Worm (Caenorhabditis elegans) whole organism, L4 larva: ENCODE data around the gene R05G6.5.
A peak's percentile ranks its signal among the peaks of the same experiment; 100 is the strongest.

Experiments
- D1046.2 ChIP-seq: fragments of 200-800 bp; sonication (Bioruptor generic); IDR thresholded peaks from 2 replicates; pipeline ENCODE4 v1.3.6; 2022; ENCODE audit warnings: missing genetic modification characterization, missing compliant biosample characterization
- F10B5.3 ChIP-seq: sonication (generic microtip); optimal IDR thresholded peaks from 2 replicates; lab custom pipeline; 2016; ENCODE audit warnings: mild to moderate bottlenecking, missing genetic modification characterization, missing compliant biosample characterization
- F26F4.8 ChIP-seq: fragments of 200-800 bp; sonication (Bioruptor generic); conservative IDR thresholded peaks from 2 replicates; pipeline ENCODE4 v1.3.6; 2022; ENCODE audit warnings: missing genetic modification characterization, missing compliant biosample characterization
- T20F7.1 ChIP-seq: fragments of 200-800 bp; sonication (Bioruptor generic); optimal IDR thresholded peaks from 2 replicates; lab custom pipeline; 2018; ENCODE audit warnings: mild to moderate bottlenecking, missing genetic modification characterization, missing compliant biosample characterization
- Y105C5A.15 ChIP-seq: fragments of 200-800 bp; sonication (Bioruptor generic); IDR thresholded peaks from 2 replicates; pipeline ENCODE4 v1.3.6; 2022; ENCODE audit warnings: missing genetic modification characterization, missing compliant biosample characterization
- ZK337.2 ChIP-seq: fragments of 200-800 bp; sonication (Bioruptor generic); IDR thresholded peaks from 2 replicates; pipeline ENCODE4 v1.3.6; 2022; ENCODE audit warnings: missing genetic modification reagents, missing genetic modification characterization, missing compliant biosample characterization
- ZK546.5 ChIP-seq, 2 experiments: sonication (generic microtip); optimal IDR thresholded peaks; 2 replicates each; lab custom pipeline; 2017; ENCODE audit warnings: missing biosample characterization in 2 of 2, missing genetic modification characterization in 2 of 2
- attf-4 ChIP-seq: sonication (generic microtip); optimal IDR thresholded peaks from 3 replicates; lab custom pipeline; 2017; ENCODE audit warnings: missing biosample characterization, missing genetic modification characterization
- ceh-20 ChIP-seq: fragments of 200-800 bp; sonication (Bioruptor generic); IDR thresholded peaks from 2 replicates; pipeline ENCODE4 v1.3.6; 2022; ENCODE audit warnings: missing genetic modification reagents, missing genetic modification characterization, missing compliant biosample characterization
- ceh-28 ChIP-seq: fragments of 150-350 bp; optimal IDR thresholded peaks from 2 replicates; lab custom pipeline; 2014; ENCODE audit warnings: missing biosample characterization, missing genetic modification reagents, missing genetic modification characterization
- ceh-62 ChIP-seq: sonication (generic microtip); optimal IDR thresholded peaks from 2 replicates; lab custom pipeline; 2017; ENCODE audit warnings: missing biosample characterization, missing genetic modification characterization
- ces-1 ChIP-seq: fragments of 150-350 bp; sonication (generic microtip); optimal IDR thresholded peaks from 4 replicates; lab custom pipeline; 2014; ENCODE audit warnings: missing biosample characterization, missing genetic modification reagents, missing genetic modification characterization
- ctbp-1 ChIP-seq: fragments of 200-800 bp; sonication (Bioruptor generic); IDR thresholded peaks from 2 replicates; pipeline ENCODE4 v1.3.6; 2022; ENCODE audit warnings: missing genetic modification reagents, missing genetic modification characterization, missing compliant biosample characterization
- daf-19 ChIP-seq: fragments of 200-800 bp; sonication (Bioruptor generic); conservative IDR thresholded peaks from 2 replicates; pipeline ENCODE4 v1.3.6; 2022; ENCODE audit warnings: missing genetic modification characterization, missing compliant biosample characterization
- dmd-6 ChIP-seq: fragments of 200-800 bp; sonication (Bioruptor generic); IDR thresholded peaks from 2 replicates; pipeline ENCODE4 v1.3.6; 2022; ENCODE audit warnings: missing genetic modification reagents, missing genetic modification characterization, missing compliant biosample characterization
- dmd-8 ChIP-seq: fragments of 200-800 bp; sonication (Bioruptor generic); IDR thresholded peaks from 2 replicates; pipeline ENCODE4 v1.3.6; 2022; ENCODE audit warnings: missing genetic modification characterization, missing compliant biosample characterization
- dmd-9 ChIP-seq: fragments of 200-800 bp; sonication (Bioruptor generic); IDR thresholded peaks from 2 replicates; pipeline ENCODE4 v1.3.6; 2022; ENCODE audit warnings: missing genetic modification reagents, missing genetic modification characterization, missing compliant biosample characterization
- egl-43 ChIP-seq: fragments of 200-800 bp; sonication (Bioruptor generic); IDR thresholded peaks from 2 replicates; pipeline ENCODE4 v1.3.6; 2022; ENCODE audit warnings: missing genetic modification reagents, missing genetic modification characterization, missing compliant biosample characterization
- fkh-10 ChIP-seq: fragments of 150-350 bp; optimal IDR thresholded peaks from 2 replicates; lab custom pipeline; 2014; ENCODE audit warnings: missing biosample characterization, missing genetic modification reagents, missing genetic modification characterization
- fos-1 ChIP-seq: fragments of 150-350 bp; optimal IDR thresholded peaks from 2 replicates; lab custom pipeline; 2014; ENCODE audit warnings: missing biosample characterization, missing genetic modification characterization
- hlh-30 ChIP-seq: sonication (generic microtip); optimal IDR thresholded peaks from 2 replicates; lab custom pipeline; 2017; ENCODE audit warnings: antibody characterized with exemption, mild to moderate bottlenecking, missing genetic modification characterization, missing compliant biosample characterization; ENCODE audit not compliant: insufficient read depth
- lin-13 ChIP-seq: fragments of 150-350 bp; optimal IDR thresholded peaks from 2 replicates; lab custom pipeline; 2014; ENCODE audit warnings: missing biosample characterization, missing genetic modification reagents, missing genetic modification characterization
- lin-15B ChIP-seq: fragments of 150-350 bp; sonication (generic microtip); optimal IDR thresholded peaks from 3 replicates; lab custom pipeline; 2014; ENCODE audit warnings: missing biosample characterization, missing genetic modification characterization
- lir-3 ChIP-seq: sonication (generic microtip); optimal IDR thresholded peaks from 2 replicates; lab custom pipeline; 2016; ENCODE audit warnings: mild to moderate bottlenecking, missing genetic modification characterization, missing compliant biosample characterization
- madf-5 ChIP-seq, 2 experiments: fragments of 200-800 bp; sonication (Bioruptor generic); IDR thresholded peaks; 2 replicates each; pipeline ENCODE4 v1.3.6; 2022; ENCODE audit warnings: missing compliant biosample characterization in 2 of 2, missing genetic modification characterization in 2 of 2
- mep-1 ChIP-seq: fragments of 150-350 bp; sonication (generic microtip); optimal IDR thresholded peaks from 3 replicates; lab custom pipeline; 2014; ENCODE audit warnings: missing biosample characterization, missing genetic modification characterization
- mes-2 ChIP-seq: sonication (generic microtip); optimal IDR thresholded peaks from 2 replicates; lab custom pipeline; 2016; ENCODE audit warnings: missing genotype, mild to moderate bottlenecking, missing genetic modification characterization, missing compliant biosample characterization; ENCODE audit not compliant: poor library complexity, severe bottlenecking
- mxl-3 ChIP-seq: fragments of 200-800 bp; sonication (Bioruptor generic); optimal IDR thresholded peaks from 2 replicates; lab custom pipeline; 2018; ENCODE audit warnings: mild to moderate bottlenecking, missing genetic modification characterization, missing compliant biosample characterization
- nhr-10 ChIP-seq: fragments of 150-350 bp; optimal IDR thresholded peaks from 2 replicates; lab custom pipeline; 2014; ENCODE audit warnings: missing biosample characterization, missing genetic modification characterization
- nhr-102 ChIP-seq: sonication (generic microtip); optimal IDR thresholded peaks from 2 replicates; lab custom pipeline; 2016; ENCODE audit warnings: mild to moderate bottlenecking, missing genetic modification characterization, moderate library complexity, missing compliant biosample characterization
- nhr-11 ChIP-seq: fragments of 150-350 bp; optimal IDR thresholded peaks from 2 replicates; lab custom pipeline; 2014; ENCODE audit warnings: missing biosample characterization, missing genetic modification characterization
- nhr-111 ChIP-seq: fragments of 200-800 bp; sonication (Bioruptor generic); optimal IDR thresholded peaks from 2 replicates; lab custom pipeline; 2018; ENCODE audit warnings: mild to moderate bottlenecking, missing genetic modification characterization, missing compliant biosample characterization
- nhr-237 ChIP-seq: sonication (generic microtip); optimal IDR thresholded peaks from 2 replicates; lab custom pipeline; 2017; ENCODE audit warnings: missing biosample characterization, missing genetic modification characterization
- nhr-41 ChIP-seq: fragments of 200-800 bp; sonication (Bioruptor generic); IDR thresholded peaks from 2 replicates; pipeline ENCODE4 v1.3.6; 2022; ENCODE audit warnings: missing genetic modification reagents, missing genetic modification characterization, missing compliant biosample characterization
- nhr-48 ChIP-seq: sonication (generic microtip); optimal IDR thresholded peaks from 2 replicates; lab custom pipeline; 2016; ENCODE audit warnings: mild to moderate bottlenecking, missing genetic modification characterization, missing compliant biosample characterization
- nhr-76 ChIP-seq: fragments of 150-350 bp; optimal IDR thresholded peaks from 2 replicates; lab custom pipeline; 2014; ENCODE audit warnings: missing biosample characterization, missing genetic modification characterization
- pha-4 ChIP-seq, 2 experiments: fragments of 150-350 bp in 1 of 2; fragments of 200-800 bp in 1 of 2; sonication (Bioruptor generic) in 1 of 2; IDR thresholded peaks in 1 of 2; optimal IDR thresholded peaks in 1 of 2; 2 replicates each; pipeline versions ENCODE4 v1.3.6 to Lab custom; 2014 to 2022; ENCODE audit warnings: missing genetic modification characterization in 2 of 2, missing genetic modification reagents in 2 of 2, missing biosample characterization in 1 of 2, missing compliant biosample characterization in 1 of 2
- php-3 ChIP-seq: fragments of 200-800 bp; sonication (Bioruptor generic); IDR thresholded peaks from 2 replicates; pipeline ENCODE4 v1.3.6; 2022; ENCODE audit warnings: missing genetic modification reagents, missing genetic modification characterization, missing compliant biosample characterization
- sdz-12 ChIP-seq: fragments of 200-800 bp; sonication (Bioruptor generic); optimal IDR thresholded peaks from 2 replicates; lab custom pipeline; 2018; ENCODE audit warnings: mild to moderate bottlenecking, missing genetic modification characterization, missing compliant biosample characterization
- snpc-4 ChIP-seq: fragments of 150-350 bp; optimal IDR thresholded peaks from 2 replicates; lab custom pipeline; 2014; ENCODE audit warnings: missing biosample characterization, missing genetic modification characterization
- spr-1 ChIP-seq: sonication (generic microtip); optimal IDR thresholded peaks from 2 replicates; lab custom pipeline; 2016; ENCODE audit warnings: mild to moderate bottlenecking, missing genetic modification characterization, missing compliant biosample characterization
- tag-97 ChIP-seq: fragments of 200-800 bp; sonication (Bioruptor generic); IDR thresholded peaks from 2 replicates; pipeline ENCODE4 v1.3.6; 2022; ENCODE audit warnings: missing genetic modification characterization, missing compliant biosample characterization
- unc-39 ChIP-seq: sonication (generic microtip); optimal IDR thresholded peaks from 2 replicates; lab custom pipeline; 2017; ENCODE audit warnings: missing biosample characterization, missing genetic modification characterization
- unc-62 ChIP-seq, 3 experiments: fragments of 150-350 bp in 1 of 3; sonication (generic microtip); optimal IDR thresholded peaks in 2 of 3; peaks in 1 of 3; 1 replicate in 1 of 3; 2 replicates in 2 of 3; lab custom pipeline; 2014 to 2017; ENCODE audit warnings: missing biosample characterization in 3 of 3, missing genetic modification characterization in 3 of 3, missing genetic modification reagents in 3 of 3, missing genotype in 1 of 3
- vab-7 ChIP-seq: fragments of 200-800 bp; sonication (Bioruptor generic); IDR thresholded peaks from 2 replicates; pipeline ENCODE4 v1.3.6; 2022; ENCODE audit warnings: missing genetic modification reagents, missing genetic modification characterization, missing compliant biosample characterization
- zag-1 ChIP-seq: fragments of 150-350 bp; optimal IDR thresholded peaks from 2 replicates; lab custom pipeline; 2014; ENCODE audit warnings: missing biosample characterization, missing genetic modification characterization
- zfp-2 ChIP-seq: sonication (generic microtip); optimal IDR thresholded peaks from 2 replicates; lab custom pipeline; 2016; ENCODE audit warnings: mild to moderate bottlenecking, missing genetic modification characterization, missing compliant biosample characterization
- zfp-3 ChIP-seq: fragments of 200-800 bp; sonication (Bioruptor generic); conservative IDR thresholded peaks from 2 replicates; pipeline ENCODE4 v1.3.6; 2022; ENCODE audit warnings: missing genetic modification reagents, missing genetic modification characterization, missing compliant biosample characterization
- ztf-7 ChIP-seq: fragments of 150-350 bp; optimal IDR thresholded peaks from 2 replicates; lab custom pipeline; 2014; ENCODE audit warnings: missing biosample characterization, missing genetic modification characterization

Gene R05G6.5

DNA sequence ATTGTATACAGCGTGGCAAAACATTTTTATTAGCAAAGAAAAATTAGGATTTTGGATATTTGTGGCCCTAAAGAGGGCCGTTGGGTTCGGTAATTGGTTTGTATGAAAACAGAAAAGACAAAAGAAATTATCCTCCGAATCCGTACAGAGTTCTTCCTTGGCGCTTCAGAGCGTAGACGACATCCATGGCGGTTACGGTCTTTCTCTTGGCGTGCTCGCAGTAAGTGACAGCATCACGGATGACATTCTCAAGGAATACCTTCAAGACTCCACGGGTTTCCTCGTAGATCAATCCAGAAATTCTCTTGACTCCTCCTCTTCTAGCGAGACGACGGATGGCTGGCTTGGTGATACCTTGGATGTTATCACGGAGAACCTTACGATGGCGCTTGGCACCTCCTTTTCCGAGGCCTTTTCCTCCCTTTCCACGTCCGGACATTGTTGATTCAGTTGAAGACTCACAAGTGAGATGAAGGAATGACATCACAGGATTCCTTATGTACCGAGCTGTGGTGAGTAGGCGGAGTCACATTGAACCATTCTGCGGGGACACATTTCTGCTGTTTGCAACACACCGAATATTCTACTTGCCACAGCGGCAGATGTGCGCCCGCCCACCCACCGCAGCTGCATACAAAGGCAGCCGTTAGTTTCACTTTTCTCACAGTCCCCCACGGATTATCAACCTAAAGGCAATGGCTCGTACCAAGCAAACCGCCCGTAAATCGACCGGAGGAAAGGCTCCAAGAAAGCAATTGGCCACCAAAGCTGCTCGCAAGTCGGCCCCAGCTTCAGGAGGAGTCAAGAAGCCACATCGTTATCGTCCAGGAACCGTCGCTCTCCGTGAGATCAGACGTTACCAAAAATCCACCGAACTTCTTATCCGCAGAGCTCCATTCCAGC, 20.4 kb upstream of the R05G6.5 start, which contains the start of the genes his-60 and his-59:
TSS of gene his-60 (minus strand) at position 439 of the 903 bp plus-strand sequence.
TSS of gene his-59 (plus strand) at position 696 of the 903 bp plus-strand sequence.
- TF ChIP-seq mxl-3 (GFP tag; lab: Kevin White, UChicago), result no peak
- no peak for TF ChIP-seq F10B5.3 (tag; lab: Kevin White, UChicago)
- no peak for TF ChIP-seq nhr-111
- TF ChIP-seq dmd-8, result peak; percentile 84
- TF ChIP-seq mep-1 (tag; lab: Kevin White, UChicago), result no peak
- TF ChIP-seq attf-4, result no peak
- TF ChIP-seq F26F4.8 (GFP tag; lab: Robert Waterston, UW), result peak; percentile 63
- no peak for TF ChIP-seq nhr-11
- TF ChIP-seq zag-1, result no peak
- TF ChIP-seq ZK546.5 (tag; optimal IDR thresholded peaks at IDR 0.05; lab: Kevin White, UChicago), result no peak
- no peak for TF ChIP-seq sdz-12 (GFP tag; lab: Kevin White, UChicago)
- TF ChIP-seq lir-3 (tag; lab: Kevin White, UChicago), result no peak
- TF ChIP-seq nhr-48 (tag; lab: Kevin White, UChicago), result peak; percentile 82
- TF ChIP-seq zfp-3 (GFP tag; lab: Robert Waterston, UW), result no peak
- no peak for TF ChIP-seq unc-62 (GFP tag; optimal IDR thresholded peaks at IDR 0.05 in 1 of 2; lab: Kevin White, UChicago)
- no peak for TF ChIP-seq unc-62 (tag; optimal IDR thresholded peaks at IDR 0.05; lab: Kevin White, UChicago)
- TF ChIP-seq fos-1, result no peak
- TF ChIP-seq ceh-62, result no peak
- no peak for TF ChIP-seq nhr-76 (tag; lab: Kevin White, UChicago)
- peak; percentile 77 for TF ChIP-seq egl-43 (GFP tag; lab: Robert Waterston, UW)
- TF ChIP-seq ceh-20, result no peak; the same call in 1 of the 2 replicates
- TF ChIP-seq nhr-237 (tag; lab: Kevin White, UChicago), result no peak
- TF ChIP-seq hlh-30 (tag; lab: Kevin White, UChicago), result no peak
- TF ChIP-seq T20F7.1 (GFP tag; lab: Kevin White, UChicago), result no peak
- no peak for TF ChIP-seq spr-1 (tag; lab: Kevin White, UChicago)
- no peak for TF ChIP-seq unc-39 (tag; lab: Kevin White, UChicago)
- no peak for TF ChIP-seq lin-13 (GFP tag; lab: Kevin White, UChicago)
- peak; percentile 59; the same call in 1 of the 2 replicates for TF ChIP-seq php-3
- no peak for TF ChIP-seq daf-19 (GFP tag; lab: Robert Waterston, UW)
- TF ChIP-seq lin-15B (tag; lab: Kevin White, UChicago), result no peak
- TF ChIP-seq dmd-9 (GFP tag; lab: Robert Waterston, UW), result no peak
- TF ChIP-seq D1046.2 (GFP tag; lab: Robert Waterston, UW), result 0 out of 2 replicates have a peak, but pooled peaks have one; percentile 31
- peak; percentile 50; the same call in 1 of the 2 replicates for TF ChIP-seq Y105C5A.15 (GFP tag; lab: Robert Waterston, UW)
- TF ChIP-seq vab-7 (GFP tag; lab: Robert Waterston, UW), result peak; percentile 64
- no peak for TF ChIP-seq madf-5 (GFP tag; IDR thresholded peaks at IDR 0.05; lab: Robert Waterston, UW)
- peak; percentile 80 for TF ChIP-seq mes-2 (tag; lab: Kevin White, UChicago)
- TF ChIP-seq snpc-4 (tag; lab: Kevin White, UChicago), result no peak
- peak; percentile 80 for TF ChIP-seq nhr-102 (tag; lab: Kevin White, UChicago)
- TF ChIP-seq zfp-2 (tag; lab: Kevin White, UChicago), result no peak
- TF ChIP-seq ctbp-1, result no peak
- TF ChIP-seq ZK337.2 (GFP tag; lab: Robert Waterston, UW), result no peak
- no peak for TF ChIP-seq ceh-28 (tag; lab: Kevin White, UChicago)
- TF ChIP-seq nhr-41 (GFP tag; lab: Robert Waterston, UW), result no peak
- no peak for TF ChIP-seq tag-97 (GFP tag; lab: Robert Waterston, UW)
- no peak for TF ChIP-seq fkh-10
- no peak for TF ChIP-seq nhr-10 (tag; lab: Kevin White, UChicago)
- TF ChIP-seq ztf-7 (tag; lab: Kevin White, UChicago), result no peak
- TF ChIP-seq ces-1, result no peak
- TF ChIP-seq pha-4 (GFP tag; IDR thresholded peaks at IDR 0.05; lab: Robert Waterston, UW), result peak; percentile 21
- no peak for TF ChIP-seq pha-4 (tag; optimal IDR thresholded peaks at IDR 0.05; lab: Kevin White, UChicago)
- TF ChIP-seq dmd-6 (GFP tag; lab: Robert Waterston, UW), result no peak
